Fruit fly (Drosophila melanogaster): ENCODE data around the gene cin.

Gene cin

DNA sequence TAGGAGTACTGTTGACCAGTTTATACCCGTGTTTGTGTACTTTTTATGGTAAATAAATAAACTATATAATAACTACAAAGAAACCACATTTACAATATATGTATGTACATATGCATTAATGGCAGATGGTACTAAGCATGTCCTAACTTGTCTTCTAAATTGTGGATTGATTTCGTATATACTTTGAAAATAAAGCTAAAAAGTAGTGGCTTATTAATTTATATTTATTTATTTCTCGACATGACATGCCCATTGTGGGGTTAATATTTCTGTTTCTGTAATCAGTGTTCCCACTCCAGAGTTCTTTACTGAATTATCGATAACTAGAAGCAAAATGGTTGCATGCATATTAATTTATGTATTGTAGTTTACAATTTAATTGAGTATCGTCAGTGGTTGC is at the start of gene cin (continued):
- no peak for TF ChIP-seq trh (GFP tag; optimal IDR thresholded peaks at IDR 0.05)
- no peak for TF ChIP-seq CG1233 (GFP tag; optimal IDR thresholded peaks at IDR 0.05)
- no peak for TF ChIP-seq Sry-β (GFP tag; optimal IDR thresholded peaks at IDR 0.05)
- peak; percentile 75 for TF ChIP-seq Med (GFP tag)
- no peak for TF ChIP-seq sr (GFP tag; IDR thresholded peaks at IDR 0.05)
- TF ChIP-seq chn (GFP tag; optimal IDR thresholded peaks at IDR 0.05): no peak
- no peak for TF ChIP-seq CG2202 (tag; optimal IDR thresholded peaks at IDR 0.05)
- peak; percentile 73 for TF ChIP-seq CG10959 (GFP tag; IDR thresholded peaks at IDR 0.05)
- TF ChIP-seq CG17328 (GFP tag; IDR thresholded peaks at IDR 0.05): 0 out of 2 replicates have a peak, but pooled peaks have one; percentile 15
- no peak for TF ChIP-seq D (optimal IDR thresholded peaks at IDR 0.05)
- no peak for TF ChIP-seq D (GFP tag; optimal IDR thresholded peaks at IDR 0.05)
- no peak for TF ChIP-seq CG18619 (GFP tag; optimal IDR thresholded peaks at IDR 0.05)
- TF ChIP-seq Deaf1 (tag; optimal IDR thresholded peaks at IDR 0.05): no peak
- TF ChIP-seq gcm (GFP tag; optimal IDR thresholded peaks at IDR 0.05): peak; percentile 5
- TF ChIP-seq tx (GFP tag; optimal IDR thresholded peaks at IDR 0.05): no peak
- peak; percentile 56 for TF ChIP-seq dmrt11E (tag; optimal IDR thresholded peaks at IDR 0.05)
- no peak for TF ChIP-seq CG3065 (GFP tag; optimal IDR thresholded peaks at IDR 0.05)
- TF ChIP-seq CG17359 (tag; optimal IDR thresholded peaks at IDR 0.05): peak; percentile 13
- TF ChIP-seq CG31441 (GFP tag; IDR thresholded peaks at IDR 0.05): no peak
- TF ChIP-seq CG30431 (GFP tag; optimal IDR thresholded peaks at IDR 0.05): no peak
- no peak for TF ChIP-seq lmd (GFP tag; IDR thresholded peaks at IDR 0.05)
- TF ChIP-seq Ets65A (GFP tag): no peak
- no peak for TF ChIP-seq pum (GFP tag; optimal IDR thresholded peaks at IDR 0.05)
- no peak; the same call in 1 of the 2 replicates for TF ChIP-seq Ptx1 (GFP tag; IDR thresholded peaks at IDR 0.05)
- no peak for TF ChIP-seq CG13123 (GFP tag; optimal IDR thresholded peaks at IDR 0.05)
- TF ChIP-seq CG7987 (GFP tag; optimal IDR thresholded peaks at IDR 0.05): no peak
- TF ChIP-seq zfh2 (GFP tag; optimal IDR thresholded peaks at IDR 0.05): peak; percentile 1
- no peak for TF ChIP-seq NFAT (GFP tag; IDR thresholded peaks at IDR 0.05)
- TF ChIP-seq ase (GFP tag; IDR thresholded peaks at IDR 0.05): no peak
- TF ChIP-seq CG6272 (GFP tag; IDR thresholded peaks at IDR 0.05): no peak
- TF ChIP-seq Meics (GFP tag; optimal IDR thresholded peaks at IDR 0.05): peak; percentile 68
- TF ChIP-seq E2f1 (GFP tag; IDR thresholded peaks at IDR 0.05): no peak
- no peak for TF ChIP-seq scrt (GFP tag; optimal IDR thresholded peaks at IDR 0.05)
- no peak for TF ChIP-seq fu2 (GFP tag; optimal IDR thresholded peaks at IDR 0.05)
- no peak for TF ChIP-seq sob (GFP tag; IDR thresholded peaks at IDR 0.05)
- no peak for TF ChIP-seq CG17186 (GFP tag; optimal IDR thresholded peaks at IDR 0.05)
- TF ChIP-seq Mad (GFP tag; optimal IDR thresholded peaks at IDR 0.05): no peak
- TF ChIP-seq chinmo (GFP tag; IDR thresholded peaks at IDR 0.05; ENCODE audit: partially characterized antibody): no peak
- TF ChIP-seq amos (GFP tag; IDR thresholded peaks at IDR 0.05; ENCODE audit: partially characterized antibody): no peak
- TF ChIP-seq HLH3B (GFP tag; IDR thresholded peaks at IDR 0.05): no peak
- TF ChIP-seq her (GFP tag; optimal IDR thresholded peaks at IDR 0.05): no peak
- TF ChIP-seq Dip2 (GFP tag; IDR thresholded peaks at IDR 0.05): no peak
- TF ChIP-seq Fer1 (GFP tag; optimal IDR thresholded peaks at IDR 0.05): peak; percentile 40
- TF ChIP-seq h (optimal IDR thresholded peaks at IDR 0.05): no peak
- TF ChIP-seq dati (GFP tag; IDR thresholded peaks at IDR 0.05): no peak
- TF ChIP-seq CG12744 (GFP tag; optimal IDR thresholded peaks at IDR 0.05): no peak
- no peak for TF ChIP-seq pfk (GFP tag; optimal IDR thresholded peaks at IDR 0.05)
- no peak for TF ChIP-seq H2.0 (GFP tag; IDR thresholded peaks at IDR 0.05)
- no peak for TF ChIP-seq fd102C (GFP tag; optimal IDR thresholded peaks at IDR 0.05)
- no peak for TF ChIP-seq CG17612 (GFP tag; IDR thresholded peaks at IDR 0.05)
- TF ChIP-seq TFAM (GFP tag; optimal IDR thresholded peaks at IDR 0.05): no peak
- TF ChIP-seq shn (GFP tag; optimal IDR thresholded peaks at IDR 0.05): no peak
- TF ChIP-seq tna (GFP tag; IDR thresholded peaks at IDR 0.05; ENCODE audit: partially characterized antibody): no peak
- TF ChIP-seq bab2 (GFP tag; optimal IDR thresholded peaks at IDR 0.05): no peak
